Worm (Caenorhabditis elegans) whole organism, mixed stage, embryonic: ENCODE measurements around the gene ZK899.7.

Experiments
- blmp-1 ChIP-seq: fragments of 150-350 bp; optimal IDR thresholded peaks from 2 replicates; lab custom pipeline; 2014; ENCODE audit warnings: missing biosample characterization, missing genetic modification characterization
- ces-1 ChIP-seq: fragments of 150-350 bp; optimal IDR thresholded peaks from 2 replicates; lab custom pipeline; 2014; ENCODE audit warnings: missing biosample characterization, missing genetic modification reagents, missing genetic modification characterization
- elt-1 ChIP-seq: sonication (generic microtip); optimal IDR thresholded peaks from 2 replicates; lab custom pipeline; 2017; ENCODE audit warnings: missing genetic modification characterization, mild to moderate bottlenecking, missing compliant biosample characterization, antibody characterized with exemption, moderate library complexity, borderline replicate concordance; ENCODE audit not compliant: insufficient read depth
- lin-13 ChIP-seq: fragments of 150-350 bp; optimal IDR thresholded peaks from 2 replicates; lab custom pipeline; 2014; ENCODE audit warnings: missing biosample characterization, missing genetic modification characterization
- nhr-12 ChIP-seq: fragments of 150-350 bp; optimal IDR thresholded peaks from 2 replicates; lab custom pipeline; 2014; ENCODE audit warnings: missing biosample characterization, missing genetic modification characterization
- nhr-28 ChIP-seq: fragments of 150-350 bp; optimal IDR thresholded peaks from 2 replicates; lab custom pipeline; 2014; ENCODE audit warnings: missing biosample characterization, missing genetic modification characterization
- nhr-76 ChIP-seq: sonication (generic microtip); optimal IDR thresholded peaks from 2 replicates; lab custom pipeline; 2017; ENCODE audit warnings: missing biosample characterization, missing genetic modification characterization
- pha-4 ChIP-seq: fragments of 150-350 bp; optimal IDR thresholded peaks from 2 replicates; lab custom pipeline; 2018; ENCODE audit warnings: missing biosample characterization, missing genetic modification reagents, missing genetic modification characterization
- snpc-4 ChIP-seq: fragments of 150-350 bp; optimal IDR thresholded peaks from 2 replicates; lab custom pipeline; 2014; ENCODE audit warnings: missing biosample characterization, missing genetic modification characterization
- ztf-11 ChIP-seq: fragments of 150-350 bp; optimal IDR thresholded peaks from 2 replicates; lab custom pipeline; 2014; ENCODE audit warnings: missing biosample characterization, missing genetic modification characterization

ce11 chrX:9409114-9409513 lies 40.1 kb downstream of the ZK899.7 start:
- TF ChIP-seq ztf-11 (tag; lab: Kevin White, UChicago) (no peak), nhr-12 (tag; lab: Kevin White, UChicago) (no peak), lin-13 (tag; lab: Kevin White, UChicago) (no peak), nhr-76 (no peak), blmp-1 (tag; lab: Kevin White, UChicago) (no peak), nhr-28 (tag; lab: Kevin White, UChicago) (no peak), snpc-4 (tag; lab: Kevin White, UChicago) (no peak), pha-4 (tag; lab: Kevin White, UChicago) (no peak), ces-1 (GFP tag; lab: Kevin White, UChicago) (no peak), elt-1 (no peak)
